Worm (Caenorhabditis elegans): ENCODE measurements around the gene sri-33.

- no peak for TF ChIP-seq ceh-9 (tag; optimal IDR thresholded peaks at IDR 0.05)
- no peak for TF ChIP-seq sox-4 (tag; optimal IDR thresholded peaks at IDR 0.05)
- no peak for TF ChIP-seq tbx-2 (tag; optimal IDR thresholded peaks at IDR 0.05)
- no peak for TF ChIP-seq pha-4 (tag; optimal IDR thresholded peaks at IDR 0.05)
- TF ChIP-seq F13H6.1 (tag; optimal IDR thresholded peaks at IDR 0.05), result no peak
- no peak for TF ChIP-seq K02D7.2 (tag; optimal IDR thresholded peaks at IDR 0.05)
- TF ChIP-seq ama-1 (optimal IDR thresholded peaks at IDR 0.05), result no peak
- TF ChIP-seq pqm-1 (tag; optimal IDR thresholded peaks at IDR 0.05), result no peak
- no peak for TF ChIP-seq hlh-13 (GFP tag; optimal IDR thresholded peaks at IDR 0.05)
- no peak for TF ChIP-seq lin-11 (tag; optimal IDR thresholded peaks at IDR 0.05)
- no peak for TF ChIP-seq ahr-1 (tag; optimal IDR thresholded peaks at IDR 0.05)
Observed at ce11 chrII:3148404-3148803, 8.2 kb downstream of the sri-33 start.
